Fruit fly (Drosophila melanogaster) whole organism, adult: ENCODE data around the gene CG9287.

Experiments
- CG12768 ChIP-seq: fragments of 200-800 bp; sonication (Bioruptor generic); optimal IDR thresholded peaks from 2 replicates; lab custom pipeline; 2017; ENCODE audit warnings: missing biosample characterization, missing genetic modification characterization, mild to moderate bottlenecking, moderate library complexity, missing genetic modification reagents
- CG14711 ChIP-seq: fragments of 200-800 bp; sonication (Bioruptor generic); optimal IDR thresholded peaks from 2 replicates; lab custom pipeline; 2018; ENCODE audit warnings: missing biosample characterization, mild to moderate bottlenecking, missing genetic modification characterization, moderate library complexity
- CG7045 ChIP-seq: fragments of 200-800 bp; sonication (Bioruptor generic); optimal IDR thresholded peaks from 2 replicates; lab custom pipeline; 2017; ENCODE audit warnings: missing biosample characterization, mild to moderate bottlenecking, missing genetic modification characterization
- Clk ChIP-seq: fragments of 200-800 bp; sonication (Bioruptor generic); optimal IDR thresholded peaks from 2 replicates; lab custom pipeline; 2017; ENCODE audit warnings: missing biosample characterization, missing genetic modification characterization
- Crg-1 ChIP-seq: fragments of 200-800 bp; sonication (Bioruptor generic); optimal IDR thresholded peaks from 2 replicates; lab custom pipeline; 2016; ENCODE audit warnings: missing biosample characterization, missing genetic modification characterization
- Hr96 ChIP-seq: fragments of 200-800 bp; sonication (Bioruptor generic); optimal IDR thresholded peaks from 2 replicates; lab custom pipeline; 2016; ENCODE audit warnings: missing biosample characterization, missing genetic modification characterization
- cic ChIP-seq: fragments of 200-800 bp; sonication (Bioruptor generic); optimal IDR thresholded peaks from 2 replicates; lab custom pipeline; 2017; ENCODE audit warnings: missing biosample characterization, mild to moderate bottlenecking, missing genetic modification characterization, moderate library complexity
- kay ChIP-seq: fragments of 200-800 bp; sonication (Bioruptor generic); peaks from one replicate; lab custom pipeline; 2016; ENCODE audit warnings: missing biosample characterization, missing genetic modification characterization, borderline replicate concordance

- no peak for TF ChIP-seq Clk
- no peak for TF ChIP-seq CG14711 (tag; lab: Kevin White, UChicago)
- TF ChIP-seq kay: peak; percentile 59
- TF ChIP-seq CG12768 (GFP tag; lab: Kevin White, UChicago): no peak
- TF ChIP-seq Crg-1 (GFP tag; lab: Kevin White, UChicago): no peak
- TF ChIP-seq Hr96 (GFP tag; lab: Kevin White, UChicago): no peak
- TF ChIP-seq cic (GFP tag; lab: Kevin White, UChicago): peak; percentile 13
- TF ChIP-seq CG7045: no peak
Observed at dm6 chr2L:8714513-8714912, 34.9 kb upstream of the CG9287 start.
